Fruit fly (Drosophila melanogaster) S2 (cell line): ENCODE measurements around the gene Rab11.
A peak's percentile ranks its signal among the peaks of the same experiment; 100 is the strongest.

Experiments used
- CG8478 ChIP-seq: fragments of >200 bp; optimal IDR thresholded peaks from 2 replicates; lab custom pipeline; 2018
- CTCF ChIP-seq, 2 experiments: fragments of >200 bp; optimal IDR thresholded peaks; 2 replicates each; lab custom pipeline; 2018

- TF ChIP-seq CTCF (optimal IDR thresholded peaks at IDR 0.05; lab: Kevin White, UChicago) = peak in 1 of 2 experiments; percentile 47
- no peak for TF ChIP-seq CG8478 (lab: Kevin White, UChicago)
Observed at dm6 chr3R:21064000-21064924, 46.9 kb upstream of the Rab11 start, which contains the start of gene Cortactin.
